Worm (Caenorhabditis elegans): ENCODE data around the gene F10G7.12.

- no peak for TF ChIP-seq fkh-2 (tag; optimal IDR thresholded peaks at IDR 0.05)
- no peak for TF ChIP-seq snpc-4 (tag; optimal IDR thresholded peaks at IDR 0.05)
Measured at ce11 chrII:4710813-4711212, 21.2 kb downstream of the F10G7.12 start.

All from whole organism, L3 larva.